Worm (Caenorhabditis elegans): ENCODE results near the gene ttbk-2.2.
A peak's percentile ranks its signal among the peaks of the same experiment; 100 is the strongest.
"Not testable (repeated sequence)": the region's sequence is repeated elsewhere in the genome, so short reads cannot be mapped to it uniquely, and the experiment has no call there.

Gene ttbk-2.2

ce11 chrIV:5073836-5074235 lies 7.0 kb upstream of the ttbk-2.2 start:
- TF ChIP-seq aptf-3 (GFP tag; IDR thresholded peaks at IDR 0.05) = no peak
- TF ChIP-seq attf-5 (GFP tag; optimal IDR thresholded peaks at IDR 0.05) = no peak
- TF ChIP-seq dox-1 (GFP tag; IDR thresholded peaks at IDR 0.05) = no peak
- TF ChIP-seq F33H1.4 (GFP tag; IDR thresholded peaks at IDR 0.05) = no peak
- TF ChIP-seq pbrm-1 (GFP tag; IDR thresholded peaks at IDR 0.05) = no peak
- TF ChIP-seq attf-6 (GFP tag; IDR thresholded peaks at IDR 0.05) = no peak
- TF ChIP-seq athp-1 (tag; optimal IDR thresholded peaks at IDR 0.05) = no peak
- no peak for TF ChIP-seq F37B4.10 (GFP tag; IDR thresholded peaks at IDR 0.05)
- TF ChIP-seq B0261.1 (tag; optimal IDR thresholded peaks at IDR 0.05) = no peak
- no peak for TF ChIP-seq sea-2 (GFP tag; IDR thresholded peaks at IDR 0.05)

ce11 chrIV:5070593-5070992 lies 3.8 kb upstream of the ttbk-2.2 start, which contains the start of gene C02B10.6:
Gene C02B10.6, plus strand, starts transcription at chrIV:5070893.
- not testable (repeated sequence) for TF ChIP-seq zfh-2 (GFP tag; conservative IDR thresholded peaks at IDR 0.05); Y95B8A.8 (GFP tag; IDR thresholded peaks at IDR 0.05); ztf-3 (GFP tag; optimal IDR thresholded peaks at IDR 0.05)

- not testable (repeated sequence) for TF ChIP-seq D2030.7 (GFP tag; IDR thresholded peaks at IDR 0.05); repo-1 (tag; optimal IDR thresholded peaks at IDR 0.05); madf-6 (GFP tag; IDR thresholded peaks at IDR 0.05)
These were observed 1.8 kb upstream of the ttbk-2.2 start, which contains the start of the genes R13H9.6 and rmd-6 for ce11 chrIV:5068541-5068940. Gene R13H9.6, minus strand, starts transcription at chrIV:5068641. Gene rmd-6, plus strand, starts transcription at chrIV:5068845.

- not testable (repeated sequence) for TF ChIP-seq F49E8.2 (tag; optimal IDR thresholded peaks at IDR 0.05; ENCODE audit: insufficient read depth); lag-1 (GFP tag; IDR thresholded peaks at IDR 0.05); attf-5 (GFP tag; optimal IDR thresholded peaks at IDR 0.05)
These were observed 1.8 kb downstream of the ttbk-2.2 start, which contains the start of gene msp-53 for ce11 chrIV:5064961-5065360. Gene msp-53, minus strand, starts transcription at chrIV:5065061.

ce11 chrIV:5063297-5063696 lies 3.5 kb downstream of the ttbk-2.2 start:
- TF ChIP-seq Y56A3A.18 (GFP tag; IDR thresholded peaks at IDR 0.05) (0 out of 2 replicates have a peak, but pooled peaks have one; percentile 60), lsy-27 (tag; optimal IDR thresholded peaks at IDR 0.05; ENCODE audit: borderline replicate concordance, insufficient read depth) (no peak), let-607 (tag; optimal IDR thresholded peaks at IDR 0.05) (no peak), ama-1 (optimal IDR thresholded peaks at IDR 0.05) (peak; percentile 72), ama-1 (GFP tag; optimal IDR thresholded peaks at IDR 0.05) (no peak), ztf-26 (tag; optimal IDR thresholded peaks at IDR 0.05) (no peak), sea-2 (GFP tag; IDR thresholded peaks at IDR 0.05) (no peak), sdz-38 (tag; optimal IDR thresholded peaks at IDR 0.05) (no peak), chd-7 (tag; optimal IDR thresholded peaks at IDR 0.05) (no peak), dox-1 (GFP tag; IDR thresholded peaks at IDR 0.05) (no peak; the same call in none of the 2 replicates), gei-17 (GFP tag; optimal IDR thresholded peaks at IDR 0.05) (no peak), lin-26 (GFP tag; IDR thresholded peaks at IDR 0.05) (no peak; the same call in 1 of the 2 replicates), athp-1 (tag; optimal IDR thresholded peaks at IDR 0.05) (no peak), bed-2 (GFP tag; IDR thresholded peaks at IDR 0.05) (no peak), tlf-1 (GFP tag; optimal IDR thresholded peaks at IDR 0.05) (no peak), B0019.2 (GFP tag; conservative IDR thresholded peaks at IDR 0.05) (no peak), Y53G8AR.9 (GFP tag; conservative IDR thresholded peaks at IDR 0.05) (no peak), repo-1 (tag; optimal IDR thresholded peaks at IDR 0.05) (peak; percentile 5), nfya-1 (tag; optimal IDR thresholded peaks at IDR 0.05; ENCODE audit: borderline replicate concordance, insufficient read depth) (no peak), madf-8 (GFP tag; conservative IDR thresholded peaks at IDR 0.05) (no peak), tbp1 (GFP tag; optimal IDR thresholded peaks at IDR 0.05) (peak; percentile 76), B0336.3 (GFP tag; IDR thresholded peaks at IDR 0.05) (no peak), bed-1 (GFP tag; IDR thresholded peaks at IDR 0.05) (no peak), nhr-120 (GFP tag; IDR thresholded peaks at IDR 0.05) (no peak), aptf-3 (GFP tag; IDR thresholded peaks at IDR 0.05) (no peak), nhr-80 (tag; optimal IDR thresholded peaks at IDR 0.05) (no peak), Y95B8A.8 (GFP tag; IDR thresholded peaks at IDR 0.05) (no peak), hmg-20 (GFP tag; IDR thresholded peaks at IDR 0.05) (no peak), dpl-1 (GFP tag; optimal IDR thresholded peaks at IDR 0.05) (no peak)

All from whole organism, young adult.